Worm (Caenorhabditis elegans) whole organism, L3 larva: ENCODE measurements around the gene W07A12.4.

ENCODE experiments used
- R02D3.7 ChIP-seq: fragments of 150-350 bp; optimal IDR thresholded peaks from 2 replicates; lab custom pipeline; 2014; ENCODE audit warnings: missing biosample characterization, missing genetic modification characterization
- ZK546.5 ChIP-seq: sonication (generic microtip); optimal IDR thresholded peaks from 2 replicates; lab custom pipeline; 2017; ENCODE audit warnings: missing biosample characterization, missing genetic modification characterization
- aly-2 ChIP-seq: fragments of 150-350 bp; optimal IDR thresholded peaks from 2 replicates; lab custom pipeline; 2014; ENCODE audit warnings: missing biosample characterization, missing genetic modification characterization
- ceh-16 ChIP-seq: sonication (generic microtip); optimal IDR thresholded peaks from 2 replicates; lab custom pipeline; 2017; ENCODE audit warnings: missing biosample characterization, missing genetic modification characterization
- ceh-28 ChIP-seq: fragments of 150-350 bp; optimal IDR thresholded peaks from 2 replicates; lab custom pipeline; 2014; ENCODE audit warnings: missing biosample characterization, missing genetic modification reagents, missing genetic modification characterization
- ceh-82 ChIP-seq: fragments of 150-350 bp; optimal IDR thresholded peaks from 2 replicates; lab custom pipeline; 2014; ENCODE audit warnings: missing biosample characterization, missing genetic modification characterization
- daf-12 ChIP-seq: fragments of 150-350 bp; optimal IDR thresholded peaks from 2 replicates; lab custom pipeline; 2014; ENCODE audit warnings: missing biosample characterization, missing genetic modification reagents, missing genetic modification characterization
- egl-27 ChIP-seq: sonication (generic microtip); optimal IDR thresholded peaks from 4 replicates; lab custom pipeline; 2017; ENCODE audit warnings: missing biosample characterization, missing genetic modification reagents, missing genetic modification characterization
- elt-2 ChIP-seq: sonication (generic microtip); optimal IDR thresholded peaks from 2 replicates; lab custom pipeline; 2016; ENCODE audit warnings: missing genetic modification reagents, mild to moderate bottlenecking, missing genetic modification characterization, missing compliant biosample characterization
- eor-1 ChIP-seq, 2 experiments: fragments of 150-350 bp; optimal IDR thresholded peaks; 2 replicates each; lab custom pipeline; 2014 to 2018; ENCODE audit warnings: missing biosample characterization in 2 of 2, missing genetic modification characterization in 2 of 2
- fkh-2 ChIP-seq: fragments of 150-350 bp; optimal IDR thresholded peaks from 2 replicates; lab custom pipeline; 2014; ENCODE audit warnings: missing biosample characterization, missing genetic modification reagents, missing genetic modification characterization
- fos-1 ChIP-seq: fragments of 150-350 bp; optimal IDR thresholded peaks from 2 replicates; lab custom pipeline; 2014; ENCODE audit warnings: missing biosample characterization, missing genetic modification characterization
- lin-15B ChIP-seq: fragments of 150-350 bp; optimal IDR thresholded peaks from 2 replicates; lab custom pipeline; 2014; ENCODE audit warnings: missing biosample characterization, missing genetic modification characterization
- lin-39 ChIP-seq: fragments of 150-350 bp; optimal IDR thresholded peaks from 2 replicates; lab custom pipeline; 2018; ENCODE audit warnings: missing biosample characterization, missing genetic modification reagents, missing genetic modification characterization
- lsy-12 ChIP-seq: sonication (generic microtip); optimal IDR thresholded peaks from 2 replicates; lab custom pipeline; 2016; ENCODE audit warnings: mild to moderate bottlenecking, missing genetic modification characterization, missing compliant biosample characterization
- mdl-1 ChIP-seq: fragments of 150-350 bp; optimal IDR thresholded peaks from 2 replicates; lab custom pipeline; 2014; ENCODE audit warnings: missing biosample characterization, missing genetic modification characterization
- mml-1 ChIP-seq: fragments of 150-350 bp; sonication (generic microtip); optimal IDR thresholded peaks from 3 replicates; lab custom pipeline; 2014; ENCODE audit warnings: missing biosample characterization, missing genetic modification characterization
- nfya-1 ChIP-seq: sonication (generic microtip); optimal IDR thresholded peaks from 2 replicates; lab custom pipeline; 2017; ENCODE audit warnings: missing genetic modification characterization, mild to moderate bottlenecking, missing compliant biosample characterization, antibody characterized with exemption, moderate library complexity; ENCODE audit not compliant: insufficient read depth
- nhr-11 ChIP-seq: fragments of 150-350 bp; optimal IDR thresholded peaks from 2 replicates; lab custom pipeline; 2014; ENCODE audit warnings: missing biosample characterization, missing genetic modification characterization
- nhr-12 ChIP-seq: fragments of 150-350 bp; optimal IDR thresholded peaks from 2 replicates; lab custom pipeline; 2014; ENCODE audit warnings: missing biosample characterization, missing genetic modification characterization
- nhr-23 ChIP-seq: fragments of 150-350 bp; optimal IDR thresholded peaks from 2 replicates; lab custom pipeline; 2014; ENCODE audit warnings: missing biosample characterization, missing genetic modification reagents, missing genetic modification characterization
- nhr-237 ChIP-seq: fragments of 150-350 bp; optimal IDR thresholded peaks from 2 replicates; lab custom pipeline; 2014; ENCODE audit warnings: missing biosample characterization, missing genetic modification characterization
- nhr-25 ChIP-seq: sonication (generic microtip); optimal IDR thresholded peaks from 2 replicates; lab custom pipeline; 2017; ENCODE audit warnings: missing biosample characterization, missing genetic modification characterization
- nhr-28 ChIP-seq: fragments of 150-350 bp; optimal IDR thresholded peaks from 2 replicates; lab custom pipeline; 2014; ENCODE audit warnings: missing biosample characterization, missing genetic modification characterization
- nhr-43 ChIP-seq: sonication (generic microtip); optimal IDR thresholded peaks from 2 replicates; lab custom pipeline; 2016; ENCODE audit warnings: mild to moderate bottlenecking, missing genetic modification characterization, missing compliant biosample characterization; ENCODE audit not compliant: poor library complexity, severe bottlenecking
- nhr-67 ChIP-seq: fragments of 150-350 bp; optimal IDR thresholded peaks from 2 replicates; lab custom pipeline; 2014; ENCODE audit warnings: missing biosample characterization, missing genetic modification characterization
- nhr-76 ChIP-seq: fragments of 150-350 bp; sonication (generic microtip); optimal IDR thresholded peaks from 5 replicates; lab custom pipeline; 2014; ENCODE audit warnings: missing biosample characterization, missing genetic modification characterization
- nhr-77 ChIP-seq: fragments of 150-350 bp; optimal IDR thresholded peaks from 2 replicates; lab custom pipeline; 2014; ENCODE audit warnings: missing biosample characterization, missing genetic modification characterization
- pha-4 ChIP-seq: fragments of 150-350 bp; optimal IDR thresholded peaks from 2 replicates; lab custom pipeline; 2014; ENCODE audit warnings: missing biosample characterization, missing genetic modification reagents, missing genetic modification characterization
- pqm-1 ChIP-seq: fragments of 150-350 bp; optimal IDR thresholded peaks from 2 replicates; lab custom pipeline; 2017; ENCODE audit warnings: missing biosample characterization, missing genetic modification characterization, inconsistent platforms
- sea-2 ChIP-seq: fragments of 150-350 bp; sonication (generic microtip); optimal IDR thresholded peaks from 4 replicates; lab custom pipeline; 2014; ENCODE audit warnings: missing biosample characterization, missing genetic modification reagents, missing genetic modification characterization
- skn-1 ChIP-seq: fragments of 150-350 bp; optimal IDR thresholded peaks from 2 replicates; lab custom pipeline; 2014; ENCODE audit warnings: missing biosample characterization, missing genetic modification characterization
- tbx-2 ChIP-seq: sonication (generic microtip); optimal IDR thresholded peaks from 2 replicates; lab custom pipeline; 2016; ENCODE audit warnings: mild to moderate bottlenecking, missing genetic modification characterization, missing compliant biosample characterization
- unc-39 ChIP-seq: sonication (generic microtip); optimal IDR thresholded peaks from 4 replicates; lab custom pipeline; 2017; ENCODE audit warnings: missing biosample characterization, missing genetic modification characterization
- zag-1 ChIP-seq: fragments of 150-350 bp; optimal IDR thresholded peaks from 2 replicates; lab custom pipeline; 2014; ENCODE audit warnings: missing biosample characterization, missing genetic modification characterization
- ztf-11 ChIP-seq: fragments of 150-350 bp; optimal IDR thresholded peaks from 2 replicates; lab custom pipeline; 2014; ENCODE audit warnings: missing biosample characterization, missing genetic modification characterization

Gene W07A12.4

DNA sequence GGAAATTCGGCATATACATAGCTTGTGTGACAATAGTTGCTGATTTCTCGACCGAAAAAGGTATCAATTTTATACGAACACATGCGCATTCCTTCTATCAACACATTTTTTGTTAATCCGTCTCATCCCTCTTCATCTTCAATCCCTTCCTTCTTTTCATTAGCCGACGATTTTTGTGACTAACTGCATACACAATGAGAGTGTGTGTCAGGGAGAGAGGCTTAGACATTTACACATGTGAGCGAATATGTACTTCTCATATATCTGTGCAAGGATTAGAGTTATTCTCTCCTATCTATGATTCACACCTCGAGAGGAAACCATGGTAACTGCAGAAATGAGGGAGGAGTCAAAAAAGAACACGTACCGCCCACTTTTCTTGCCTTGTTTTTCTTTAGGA is 15.7 kb upstream of the W07A12.4 start:
- TF ChIP-seq mdl-1 (tag; lab: Kevin White, UChicago), result no peak
- TF ChIP-seq nhr-25 (tag; lab: Kevin White, UChicago), result peak; percentile 49
- no peak for TF ChIP-seq lin-39 (tag; lab: Kevin White, UChicago)
- peak; percentile 23 for TF ChIP-seq nhr-11 (tag; lab: Kevin White, UChicago)

DNA sequence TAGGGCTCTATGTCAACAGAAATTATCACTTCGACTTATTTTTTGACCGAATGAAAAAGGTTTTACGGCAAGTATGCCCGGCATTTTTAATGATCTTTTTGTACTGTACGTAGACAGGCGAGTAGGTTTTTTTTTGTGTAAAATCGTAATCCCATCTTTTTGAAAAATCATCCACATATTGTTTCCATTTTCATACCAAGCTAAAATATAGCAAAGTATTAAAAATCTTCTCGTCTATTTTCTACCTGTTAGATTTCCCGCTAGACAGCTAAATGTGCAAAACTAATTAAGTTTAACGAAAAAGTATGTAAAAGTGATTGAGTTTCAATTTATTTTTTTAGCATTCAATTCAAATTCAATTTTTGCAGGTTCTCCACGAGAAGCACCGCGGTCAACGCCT is 14.7 kb upstream of the W07A12.4 start, which contains the start of gene C16D2.1:
Gene C16D2.1 (plus strand): TSS at position 301 of the 400 bp plus-strand sequence.
- TF ChIP-seq zag-1 (tag; lab: Kevin White, UChicago), result no peak
- TF ChIP-seq fos-1 (tag; lab: Kevin White, UChicago), result no peak
- TF ChIP-seq R02D3.7 (tag; lab: Kevin White, UChicago), result no peak
- no peak for TF ChIP-seq ZK546.5
- TF ChIP-seq ztf-11 (tag; lab: Kevin White, UChicago), result no peak
- TF ChIP-seq daf-12, result no peak
- no peak for TF ChIP-seq pqm-1 (tag; lab: Kevin White, UChicago)
- no peak for TF ChIP-seq fkh-2
- no peak for TF ChIP-seq nhr-43 (tag; lab: Kevin White, UChicago)
- no peak for TF ChIP-seq lsy-12
- no peak for TF ChIP-seq unc-39
- TF ChIP-seq ceh-82 (tag; lab: Kevin White, UChicago), result no peak
- no peak for TF ChIP-seq nhr-76 (tag; lab: Kevin White, UChicago)
- TF ChIP-seq eor-1 (tag; optimal IDR thresholded peaks at IDR 0.05; lab: Kevin White, UChicago), result no peak
- TF ChIP-seq nfya-1 (tag; lab: Kevin White, UChicago), result no peak
- TF ChIP-seq nhr-23 (tag; lab: Kevin White, UChicago), result no peak
- no peak for TF ChIP-seq nhr-28 (tag; lab: Kevin White, UChicago)

DNA sequence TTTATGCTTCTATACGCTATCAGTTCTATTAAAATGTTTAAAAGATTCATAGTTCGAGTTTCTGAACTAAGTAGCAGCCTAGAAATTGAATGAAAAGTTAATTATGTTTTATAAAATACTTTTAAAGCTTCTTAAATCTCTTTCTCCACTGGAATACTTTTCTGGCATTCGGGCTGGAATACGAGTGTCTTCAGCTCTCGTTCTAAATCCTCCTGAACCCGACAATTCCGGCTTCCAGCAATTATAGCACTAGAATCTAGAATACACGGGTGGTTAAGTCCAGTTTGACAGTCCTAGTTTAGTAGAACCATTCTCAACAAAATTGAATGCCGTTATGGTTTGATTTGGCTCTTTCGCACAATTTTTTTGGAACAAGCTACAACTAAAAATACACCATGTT is 13.7 kb upstream of the W07A12.4 start:
- TF ChIP-seq zag-1 (tag; lab: Kevin White, UChicago) (no peak), pqm-1 (tag; lab: Kevin White, UChicago) (no peak), egl-27 (tag; lab: Kevin White, UChicago) (no peak), nhr-77 (tag; lab: Kevin White, UChicago) (no peak), lin-39 (tag; lab: Kevin White, UChicago) (no peak), nhr-43 (tag; lab: Kevin White, UChicago) (peak; percentile 12), pha-4 (tag; lab: Kevin White, UChicago) (no peak), lsy-12 (peak; percentile 62), nhr-237 (tag; lab: Kevin White, UChicago) (no peak), ceh-28 (tag; lab: Kevin White, UChicago) (peak; percentile 14)

DNA sequence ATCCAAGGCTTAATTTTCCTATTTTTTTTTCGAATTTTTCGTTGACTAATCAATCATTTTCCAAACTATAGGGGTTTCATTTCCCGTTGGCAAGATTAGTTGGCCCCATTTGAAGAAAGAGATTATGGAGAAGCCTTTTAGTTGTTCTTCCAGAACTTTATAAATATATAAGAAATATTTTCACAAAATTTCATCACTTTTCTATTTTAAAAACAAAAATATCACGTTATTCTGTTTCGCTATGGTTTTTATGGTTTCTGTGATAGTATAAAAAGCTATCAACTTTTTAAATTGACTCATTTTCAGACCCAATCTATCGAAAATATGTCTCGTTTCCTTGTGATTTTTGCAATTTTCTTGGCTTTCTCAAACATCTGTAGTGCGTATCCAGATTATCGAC is 10.2 kb upstream of the W07A12.4 start, which contains the start of gene nlp-78:
Gene nlp-78 (plus strand): TSS at position 301 of the 400 bp plus-strand sequence.
- TF ChIP-seq tbx-2 (no peak), nfya-1 (tag; lab: Kevin White, UChicago) (no peak)

DNA sequence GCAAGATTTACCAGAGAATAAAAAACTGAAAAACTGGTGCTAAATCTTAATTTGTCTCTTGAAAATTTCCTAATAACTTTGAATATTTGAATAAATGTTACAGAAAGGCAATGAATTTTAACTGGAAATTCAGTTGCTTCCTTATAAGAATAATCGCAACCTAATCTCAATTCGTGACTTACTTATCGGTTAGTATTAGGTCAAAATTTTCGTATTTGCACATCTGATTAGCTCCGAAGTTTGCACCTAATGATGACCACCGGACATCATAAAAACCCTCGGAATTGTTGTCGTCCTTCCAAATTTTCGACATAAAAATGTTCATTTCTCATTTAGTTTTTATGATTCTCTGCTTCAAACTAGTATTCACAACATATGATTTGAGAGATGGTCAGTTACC is 8.3 kb upstream of the W07A12.4 start, which contains the start of gene C16D2.3:
Gene C16D2.3 (plus strand): TSS at position 301 of the 400 bp plus-strand sequence.
- no peak for TF ChIP-seq nfya-1 (tag; lab: Kevin White, UChicago)
- no peak for TF ChIP-seq daf-12
- TF ChIP-seq, all 47 proteins: peak for 0

DNA sequence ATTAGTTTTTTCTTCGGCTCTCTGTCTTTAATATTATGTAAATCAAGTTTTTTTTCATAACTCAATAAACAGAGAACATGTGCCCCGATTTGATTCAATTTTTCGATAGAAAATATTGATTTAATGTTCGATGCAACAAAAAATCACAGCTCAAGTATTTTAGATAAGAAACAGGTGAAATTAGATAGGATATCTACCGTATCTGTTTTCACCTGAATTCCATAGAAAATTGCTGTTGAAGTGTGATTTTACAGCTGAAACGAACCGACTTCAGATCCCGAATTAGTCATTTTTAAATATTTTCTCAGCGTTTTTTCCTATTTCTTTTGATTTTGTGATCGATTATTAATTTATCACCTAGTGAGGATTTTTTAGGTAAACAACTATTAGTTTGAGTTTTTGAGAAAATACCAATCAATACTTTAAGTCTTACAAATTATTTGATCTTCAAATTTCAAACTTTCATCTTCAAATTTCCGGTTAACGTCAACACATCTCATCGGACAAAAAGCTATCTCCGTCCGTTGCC is 6.8 kb upstream of the W07A12.4 start, which contains the start of gene Y9C2UA.1:
Gene Y9C2UA.1 (plus strand): TSS at position 479 of the 529 bp plus-strand sequence.
- TF ChIP-seq eor-1 (tag; optimal IDR thresholded peaks at IDR 0.05; lab: Kevin White, UChicago), result no peak
- no peak for TF ChIP-seq nhr-67 (tag; lab: Kevin White, UChicago)
- no peak for TF ChIP-seq aly-2 (tag; lab: Kevin White, UChicago)
- TF ChIP-seq fkh-2, result no peak
- TF ChIP-seq mml-1 (tag; lab: Kevin White, UChicago), result no peak
- TF ChIP-seq nhr-23 (tag; lab: Kevin White, UChicago), result no peak
- no peak for TF ChIP-seq nhr-25 (tag; lab: Kevin White, UChicago)
- TF ChIP-seq ceh-16 (tag; lab: Kevin White, UChicago), result no peak
- TF ChIP-seq skn-1 (tag; lab: Kevin White, UChicago), result no peak
- no peak for TF ChIP-seq lin-15B (tag; lab: Kevin White, UChicago)
- TF ChIP-seq elt-2 (tag; lab: Kevin White, UChicago), result no peak
- TF ChIP-seq nhr-11 (tag; lab: Kevin White, UChicago), result no peak
- no peak for TF ChIP-seq nfya-1 (tag; lab: Kevin White, UChicago)
- TF ChIP-seq sea-2 (GFP tag; lab: Kevin White, UChicago), result no peak
- no peak for TF ChIP-seq pha-4 (tag; lab: Kevin White, UChicago)
- TF ChIP-seq nhr-12 (tag; lab: Kevin White, UChicago), result no peak
- TF ChIP-seq ZK546.5, result no peak
- no peak for TF ChIP-seq lsy-12
- no peak for TF ChIP-seq daf-12
- no peak for TF ChIP-seq nhr-237 (tag; lab: Kevin White, UChicago)
